Worm (Caenorhabditis elegans) whole organism, L2 larva: ENCODE data around the gene F41E7.9.

Source experiments
- crh-2 ChIP-seq: sonication (generic microtip); optimal IDR thresholded peaks from 2 replicates; lab custom pipeline; 2017; ENCODE audit warnings: missing biosample characterization, missing genetic modification characterization
- mdl-1 ChIP-seq, 2 experiments: fragments of 150-350 bp in 1 of 2; sonication (generic microtip) in 1 of 2; optimal IDR thresholded peaks; 2 replicates each; lab custom pipeline; 2017; ENCODE audit warnings: missing biosample characterization in 2 of 2, missing genetic modification characterization in 2 of 2
- nhr-11 ChIP-seq: fragments of 150-350 bp; optimal IDR thresholded peaks from 2 replicates; lab custom pipeline; 2014; ENCODE audit warnings: missing biosample characterization, missing genetic modification characterization
- nhr-25 ChIP-seq: fragments of 150-350 bp; sonication (generic microtip); optimal IDR thresholded peaks from 3 replicates; lab custom pipeline; 2014; ENCODE audit warnings: missing biosample characterization, missing genetic modification characterization
- unc-62 ChIP-seq: fragments of 150-350 bp; optimal IDR thresholded peaks from 2 replicates; lab custom pipeline; 2014; ENCODE audit warnings: missing biosample characterization, missing genetic modification reagents, missing genetic modification characterization

DNA sequence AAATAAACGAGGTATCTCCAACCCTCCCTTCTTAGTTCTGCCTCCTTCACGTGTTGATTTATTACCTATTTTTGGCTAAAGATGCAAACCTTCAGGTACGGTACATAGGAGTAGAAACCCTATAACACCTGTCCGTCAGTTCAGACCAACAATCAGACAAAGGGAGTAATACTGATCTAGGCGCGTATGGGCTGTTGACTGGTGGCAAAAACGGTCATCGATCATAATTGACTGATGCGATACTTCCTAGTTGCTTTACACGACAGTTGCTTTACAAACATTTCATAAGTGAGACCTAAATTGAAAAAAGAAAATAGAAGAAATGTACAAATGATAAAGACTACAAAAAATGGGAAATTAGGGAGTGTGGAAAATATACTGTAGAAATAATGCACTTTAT, 34.3 kb upstream of the F41E7.9 start:
- TF ChIP-seq unc-62, result no peak
- TF ChIP-seq mdl-1 (tag; optimal IDR thresholded peaks at IDR 0.05; lab: Kevin White, UChicago), result no peak
- TF ChIP-seq nhr-25 (tag; lab: Kevin White, UChicago), result peak; percentile 42
- TF ChIP-seq nhr-11 (tag; lab: Kevin White, UChicago), result no peak
- TF ChIP-seq crh-2 (tag; lab: Kevin White, UChicago), result no peak
